Fruit fly (Drosophila melanogaster) whole organism, embryonic: ENCODE measurements around the gene CG42784.

Experiments used
- Aef1 ChIP-seq: fragments of 200-800 bp; sonication (Bioruptor generic); IDR thresholded peaks from 3 replicates; pipeline ENCODE4 v1.3.6; 2022; ENCODE audit warnings: missing biosample characterization, missing genetic modification characterization
- Asciz ChIP-seq: fragments of 200-800 bp; sonication (Bioruptor generic); optimal IDR thresholded peaks from 2 replicates; lab custom pipeline; 2017; ENCODE audit warnings: missing biosample characterization, mild to moderate bottlenecking, missing genetic modification characterization, missing genetic modification reagents
- CG12236 ChIP-seq: fragments of 200-800 bp; sonication (Bioruptor generic); optimal IDR thresholded peaks from 2 replicates; lab custom pipeline; 2016; ENCODE audit warnings: missing biosample characterization, missing genetic modification characterization
- CG13894 ChIP-seq: fragments of 200-800 bp; sonication (Bioruptor generic); optimal IDR thresholded peaks from 3 replicates; lab custom pipeline; 2018; ENCODE audit warnings: missing biosample characterization, mild to moderate bottlenecking, missing genetic modification characterization, moderate library complexity
- CG14050 ChIP-seq: fragments of 200-800 bp; sonication (Bioruptor generic); IDR thresholded peaks from 3 replicates; pipeline ENCODE4 v1.3.6; 2022; ENCODE audit warnings: missing biosample characterization, missing genetic modification characterization
- CG14710 ChIP-seq: fragments of 200-800 bp; sonication (Bioruptor generic); optimal IDR thresholded peaks from 3 replicates; lab custom pipeline; 2019; ENCODE audit warnings: missing biosample characterization, mild to moderate bottlenecking, missing genetic modification characterization, moderate library complexity
- CG15011 ChIP-seq: fragments of 200-800 bp; sonication (Bioruptor generic); optimal IDR thresholded peaks from 3 replicates; lab custom pipeline; 2018; ENCODE audit warnings: missing biosample characterization, mild to moderate bottlenecking, missing genetic modification characterization
- CG15696 ChIP-seq: fragments of 200-800 bp; sonication (Bioruptor generic); optimal IDR thresholded peaks from 2 replicates; lab custom pipeline; 2019; ENCODE audit warnings: missing biosample characterization, mild to moderate bottlenecking, missing genetic modification characterization, moderate library complexity
- CG1602 ChIP-seq: fragments of 200-800 bp; sonication (Bioruptor generic); optimal IDR thresholded peaks from 3 replicates; lab custom pipeline; 2016; ENCODE audit warnings: missing biosample characterization, missing genetic modification characterization
- CG16815 ChIP-seq: fragments of 200-800 bp; sonication (Bioruptor generic); optimal IDR thresholded peaks from 3 replicates; lab custom pipeline; 2017; ENCODE audit warnings: missing biosample characterization, mild to moderate bottlenecking, missing genetic modification characterization
- CG18476 ChIP-seq: fragments of 200-800 bp; sonication (Bioruptor generic); optimal IDR thresholded peaks from 2 replicates; lab custom pipeline; 2016; ENCODE audit warnings: missing biosample characterization, mild to moderate bottlenecking, missing genetic modification characterization
- CG2889 ChIP-seq: fragments of 200-800 bp; sonication (Bioruptor generic); IDR thresholded peaks from 3 replicates; pipeline ENCODE4 v1.3.6; 2022; ENCODE audit warnings: missing biosample characterization, missing genetic modification characterization
- CG30020 ChIP-seq: fragments of 200-800 bp; optimal IDR thresholded peaks from 2 replicates; lab custom pipeline; 2019; ENCODE audit warnings: missing biosample characterization, mild to moderate bottlenecking, missing genetic modification characterization, moderate library complexity
- CG31441 ChIP-seq: fragments of 200-800 bp; sonication (Bioruptor generic); IDR thresholded peaks from 2 replicates; pipeline ENCODE4 v1.3.6; 2022; ENCODE audit warnings: missing biosample characterization, missing genetic modification characterization
- CG32532 ChIP-seq: fragments of 200-800 bp; sonication (Bioruptor generic); IDR thresholded peaks from 2 replicates; pipeline ENCODE4 v1.3.6; 2022; ENCODE audit warnings: missing biosample characterization, missing genetic modification characterization
- CG4282 ChIP-seq: fragments of 200-800 bp; sonication (Bioruptor generic); optimal IDR thresholded peaks from 2 replicates; lab custom pipeline; 2016; ENCODE audit warnings: missing biosample characterization, missing genetic modification characterization
- CG6813 ChIP-seq: fragments of 200-800 bp; sonication (Bioruptor generic); optimal IDR thresholded peaks from 2 replicates; lab custom pipeline; 2017; ENCODE audit warnings: missing biosample characterization, missing genetic modification characterization, mild to moderate bottlenecking, moderate library complexity, missing genetic modification reagents
- CG7271 ChIP-seq: fragments of 200-800 bp; sonication (Bioruptor generic); optimal IDR thresholded peaks from 2 replicates; lab custom pipeline; 2018; ENCODE audit warnings: missing biosample characterization, mild to moderate bottlenecking, missing genetic modification characterization, moderate library complexity
- CG8281 ChIP-seq: fragments of 200-800 bp; sonication (Bioruptor generic); optimal IDR thresholded peaks from 2 replicates; lab custom pipeline; 2018; ENCODE audit warnings: missing biosample characterization, mild to moderate bottlenecking, missing genetic modification characterization, moderate library complexity
- CG8944 ChIP-seq: fragments of 200-800 bp; sonication (Bioruptor generic); optimal IDR thresholded peaks from 3 replicates; lab custom pipeline; 2016; ENCODE audit warnings: missing biosample characterization, missing genetic modification characterization
- CG9817 ChIP-seq: fragments of 200-800 bp; sonication (Bioruptor generic); optimal IDR thresholded peaks from 2 replicates; lab custom pipeline; 2018; ENCODE audit warnings: missing biosample characterization, mild to moderate bottlenecking, missing genetic modification characterization, moderate library complexity
- CTCF ChIP-seq: fragments of 200-800 bp; sonication (Bioruptor generic); optimal IDR thresholded peaks from 2 replicates; lab custom pipeline; 2017; ENCODE audit warnings: missing biosample characterization, mild to moderate bottlenecking, missing genetic modification characterization, moderate library complexity
- Camta ChIP-seq: fragments of 200-800 bp; sonication (Bioruptor generic); optimal IDR thresholded peaks from 2 replicates; lab custom pipeline; 2016; ENCODE audit warnings: missing biosample characterization, missing genetic modification characterization
- CoRest ChIP-seq: fragments of 200-800 bp; sonication (Bioruptor generic); optimal IDR thresholded peaks from 3 replicates; lab custom pipeline; 2018; ENCODE audit warnings: missing biosample characterization, mild to moderate bottlenecking, missing genetic modification characterization, moderate library complexity
- E2f2 ChIP-seq: fragments of 200-800 bp; sonication (Bioruptor generic); IDR thresholded peaks from 2 replicates; pipeline ENCODE4 v1.3.6; 2022; ENCODE audit warnings: missing biosample characterization, missing genetic modification characterization
- Fer3 ChIP-seq: fragments of 200-800 bp; sonication (Bioruptor generic); optimal IDR thresholded peaks from 2 replicates; lab custom pipeline; 2018; ENCODE audit warnings: missing biosample characterization, mild to moderate bottlenecking, missing genetic modification characterization, moderate library complexity
- Gsc ChIP-seq: fragments of 200-800 bp; sonication (Bioruptor generic); IDR thresholded peaks from 2 replicates; pipeline ENCODE4 v1.3.6; 2022; ENCODE audit warnings: missing biosample characterization, missing genetic modification characterization
- H2.0 ChIP-seq: fragments of 200-800 bp; sonication (Bioruptor generic); IDR thresholded peaks from 2 replicates; pipeline ENCODE4 v1.3.6; 2022; ENCODE audit warnings: missing biosample characterization, missing genetic modification characterization
- Jarid2 ChIP-seq: fragments of 200-800 bp; sonication (Bioruptor generic); optimal IDR thresholded peaks from 3 replicates; lab custom pipeline; 2017; ENCODE audit warnings: mild to moderate bottlenecking, missing biosample characterization, missing genetic modification reagents, missing genetic modification characterization
- Mad ChIP-seq: fragments of 200-800 bp; sonication (Bioruptor generic); optimal IDR thresholded peaks from 2 replicates; lab custom pipeline; 2016; ENCODE audit warnings: missing biosample characterization, missing genetic modification characterization
- Optix ChIP-seq: fragments of 200-800 bp; sonication (Bioruptor generic); IDR thresholded peaks from 3 replicates; pipeline ENCODE4 v1.3.6; 2022; ENCODE audit warnings: missing biosample characterization, missing genetic modification characterization
- Rx ChIP-seq: fragments of 200-800 bp; sonication (Bioruptor generic); IDR thresholded peaks from 2 replicates; pipeline ENCODE4 v1.3.6; 2022; ENCODE audit warnings: missing biosample characterization, missing genetic modification characterization
- ash1 ChIP-seq: fragments of 200-800 bp; sonication (Bioruptor generic); optimal IDR thresholded peaks from 2 replicates; lab custom pipeline; 2018; ENCODE audit warnings: missing biosample characterization, mild to moderate bottlenecking, missing genetic modification characterization
- cad ChIP-seq: fragments of >200 bp; optimal IDR thresholded peaks from 2 replicates; lab custom pipeline; 2017; ENCODE audit warnings: missing biosample characterization, missing genetic modification characterization
- cato ChIP-seq: fragments of 200-800 bp; sonication (Bioruptor generic); optimal IDR thresholded peaks from 2 replicates; lab custom pipeline; 2016; ENCODE audit warnings: missing biosample characterization, missing genetic modification characterization, borderline replicate concordance
- corto ChIP-seq: fragments of 200-800 bp; sonication (Bioruptor generic); optimal IDR thresholded peaks from 2 replicates; lab custom pipeline; 2016; ENCODE audit warnings: missing biosample characterization, mild to moderate bottlenecking, missing genetic modification characterization, moderate library complexity
- croc ChIP-seq: fragments of 200-800 bp; sonication (Bioruptor generic); conservative IDR thresholded peaks from 3 replicates; pipeline ENCODE4 v1.3.6; 2022; ENCODE audit warnings: missing biosample characterization, missing genetic modification characterization
- danr ChIP-seq: fragments of 200-800 bp; sonication (Bioruptor generic); IDR thresholded peaks from 2 replicates; pipeline ENCODE4 v1.3.6; 2022; ENCODE audit warnings: missing biosample characterization, missing genetic modification characterization
- en ChIP-seq: fragments of 200-800 bp; sonication (Bioruptor generic); optimal IDR thresholded peaks from 2 replicates; lab custom pipeline; 2016; ENCODE audit warnings: missing biosample characterization, missing genetic modification characterization
- fu2 ChIP-seq: fragments of 200-800 bp; sonication (Bioruptor generic); optimal IDR thresholded peaks from 2 replicates; lab custom pipeline; 2016; ENCODE audit warnings: missing biosample characterization, missing genetic modification characterization
- gsb ChIP-seq: fragments of 200-800 bp; sonication (Bioruptor generic); IDR thresholded peaks from 2 replicates; pipeline ENCODE4 v1.3.6; 2022; ENCODE audit warnings: missing biosample characterization, missing genetic modification characterization
- lab ChIP-seq: fragments of 200-800 bp; sonication (Bioruptor generic); optimal IDR thresholded peaks from 3 replicates; lab custom pipeline; 2017; ENCODE audit warnings: missing biosample characterization, missing genetic modification characterization, mild to moderate bottlenecking, moderate library complexity, missing genetic modification reagents
- salm ChIP-seq: fragments of 200-800 bp; sonication (Bioruptor generic); optimal IDR thresholded peaks from 2 replicates; lab custom pipeline; 2018; ENCODE audit warnings: missing biosample characterization, mild to moderate bottlenecking, missing genetic modification characterization
- scrt ChIP-seq: fragments of 200-800 bp; sonication (Bioruptor generic); optimal IDR thresholded peaks from 2 replicates; lab custom pipeline; 2018; ENCODE audit warnings: missing biosample characterization, mild to moderate bottlenecking, missing genetic modification characterization, moderate library complexity
- sd ChIP-seq: fragments of 200-800 bp; sonication (Bioruptor generic); optimal IDR thresholded peaks from 3 replicates; lab custom pipeline; 2018; ENCODE audit warnings: missing biosample characterization, mild to moderate bottlenecking, missing genetic modification characterization, moderate library complexity
- slou ChIP-seq: fragments of 200-800 bp; sonication (Bioruptor generic); optimal IDR thresholded peaks from 3 replicates; lab custom pipeline; 2016; ENCODE audit warnings: missing biosample characterization, missing genetic modification characterization
- slp2 ChIP-seq: fragments of 200-800 bp; sonication (Bioruptor generic); optimal IDR thresholded peaks from 2 replicates; lab custom pipeline; 2016; ENCODE audit warnings: missing biosample characterization, missing genetic modification characterization
- tna ChIP-seq: fragments of 200-800 bp; sonication (Bioruptor generic); IDR thresholded peaks from 2 replicates; pipeline ENCODE4 v1.3.6; 2022; ENCODE audit warnings: missing biosample characterization, missing genetic modification characterization; ENCODE audit not compliant: partially characterized antibody
- yki ChIP-seq: fragments of >200 bp; optimal IDR thresholded peaks from 3 replicates; lab custom pipeline; 2018
- z ChIP-seq: fragments of 200-800 bp; sonication (Bioruptor generic); IDR thresholded peaks from 3 replicates; pipeline ENCODE4 v1.3.6; 2022; ENCODE audit warnings: missing biosample characterization, missing genetic modification characterization

Gene CG42784

dm6 chr2L:13547738-13548726 is 132.8 kb downstream of the CG42784 start (continued):
- TF ChIP-seq CG31441, result peak; percentile 44; the same call in 1 of the 2 replicates
- peak; percentile 53 for TF ChIP-seq CoRest
- peak; percentile 32 for TF ChIP-seq CG15011 (GFP tag; lab: Kevin White, UChicago)
- TF ChIP-seq Aef1, result peak; percentile 7; the same call in 1 of the 3 replicates
- peak; percentile 50 for TF ChIP-seq CG8944 (GFP tag; lab: Kevin White, UChicago)
- no peak for TF ChIP-seq CG30020
- TF ChIP-seq CG16815 (GFP tag; lab: Kevin White, UChicago), result peak; percentile 68
- TF ChIP-seq H2.0, result no peak
- no peak for TF ChIP-seq CG8281
- TF ChIP-seq croc, result no peak
- no peak for TF ChIP-seq CG14050 (GFP tag; lab: Robert Waterston, UW)
- no peak for TF ChIP-seq CTCF (GFP tag; lab: Kevin White, UChicago)
- TF ChIP-seq Mad (GFP tag; lab: Kevin White, UChicago), result no peak
- TF ChIP-seq CG1602, result peak; percentile 38
- no peak for TF ChIP-seq CG12236 (GFP tag; lab: Kevin White, UChicago)
- TF ChIP-seq fu2 (GFP tag; lab: Kevin White, UChicago), result peak; percentile 57
- TF ChIP-seq salm (tag; lab: Kevin White, UChicago), result no peak
- no peak for TF ChIP-seq cato
- TF ChIP-seq danr (GFP tag; lab: Robert Waterston, UW), result no peak
- TF ChIP-seq cad (GFP tag; lab: Kevin White, UChicago), result peak; percentile 13
- no peak for TF ChIP-seq yki
- 0 out of 2 replicates have a peak, but pooled peaks have one; percentile 39 for TF ChIP-seq CG32532 (GFP tag; lab: Robert Waterston, UW)
- no peak for TF ChIP-seq slou
- TF ChIP-seq Fer3 (tag; lab: Kevin White, UChicago), result peak; percentile 8
- TF ChIP-seq CG15696 (tag; lab: Kevin White, UChicago), result peak; percentile 73
- no peak for TF ChIP-seq CG4282 (GFP tag; lab: Kevin White, UChicago)
- no peak for TF ChIP-seq sd
- no peak for TF ChIP-seq Jarid2 (GFP tag; lab: Kevin White, UChicago)
- TF ChIP-seq corto, result no peak
- peak; percentile 33 for TF ChIP-seq CG9817 (tag; lab: Kevin White, UChicago)
- no peak for TF ChIP-seq z (GFP tag; lab: Robert Waterston, UW)
- TF ChIP-seq CG18476 (GFP tag; lab: Kevin White, UChicago), result peak; percentile 32
- peak; percentile 59 for TF ChIP-seq CG13894
- TF ChIP-seq CG14710, result peak; percentile 37
- TF ChIP-seq Optix (GFP tag; lab: Robert Waterston, UW), result no peak
- no peak for TF ChIP-seq Asciz (GFP tag; lab: Kevin White, UChicago)
- no peak for TF ChIP-seq ash1 (GFP tag; lab: Kevin White, UChicago)
- TF ChIP-seq lab (GFP tag; lab: Kevin White, UChicago), result peak; percentile 53
- TF ChIP-seq CG2889 (GFP tag; lab: Robert Waterston, UW), result no peak
- TF ChIP-seq CG7271 (tag; lab: Kevin White, UChicago), result no peak
- no peak for TF ChIP-seq Rx (GFP tag; lab: Robert Waterston, UW)
- TF ChIP-seq CG6813 (GFP tag; lab: Kevin White, UChicago), result peak; percentile 59
- TF ChIP-seq tna (GFP tag; lab: Robert Waterston, UW), result no peak
- no peak for TF ChIP-seq E2f2 (GFP tag; lab: Robert Waterston, UW)
- no peak for TF ChIP-seq Gsc (GFP tag; lab: Robert Waterston, UW)
- TF ChIP-seq en (GFP tag; lab: Kevin White, UChicago), result no peak
- TF ChIP-seq scrt (GFP tag; lab: Kevin White, UChicago), result peak; percentile 62
- TF ChIP-seq gsb (GFP tag; lab: Robert Waterston, UW), result no peak
- peak; percentile 38 for TF ChIP-seq Camta (GFP tag; lab: Kevin White, UChicago)
- TF ChIP-seq slp2, result peak; percentile 1
